Worm (Caenorhabditis elegans) whole organism, L2 larva: ENCODE measurements around the gene K04C1.3.

Experiments
- nhr-11 ChIP-seq: fragments of 150-350 bp; optimal IDR thresholded peaks from 2 replicates; lab custom pipeline; 2014; ENCODE audit warnings: missing biosample characterization, missing genetic modification characterization
- nhr-12 ChIP-seq: fragments of 150-350 bp; optimal IDR thresholded peaks from 2 replicates; lab custom pipeline; 2014; ENCODE audit warnings: missing biosample characterization, missing genetic modification characterization
- nhr-237 ChIP-seq: fragments of 150-350 bp; optimal IDR thresholded peaks from 2 replicates; lab custom pipeline; 2014; ENCODE audit warnings: missing biosample characterization, missing genetic modification characterization

DNA sequence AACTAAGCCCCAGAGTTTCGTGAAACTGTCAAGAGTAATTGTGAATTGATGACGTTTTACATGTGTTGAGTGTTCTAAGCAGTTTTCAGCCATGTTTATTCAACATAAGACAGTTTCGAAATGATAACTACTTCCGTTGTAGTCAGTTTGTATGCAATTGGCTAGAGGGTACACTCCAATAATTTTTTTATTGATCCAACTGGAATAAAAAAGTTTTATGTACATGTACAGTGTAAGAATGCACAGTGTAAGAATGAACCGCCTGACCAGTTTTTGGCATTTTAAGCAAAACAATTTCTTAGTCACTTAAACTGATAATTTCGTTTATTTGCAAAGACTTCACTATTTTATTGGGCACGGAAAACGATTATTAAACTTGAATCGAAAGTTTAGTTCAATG is 29.9 kb downstream of the K04C1.3 start:
- TF ChIP-seq nhr-11 (tag; lab: Kevin White, UChicago) (no peak), nhr-237 (tag; lab: Kevin White, UChicago) (no peak), nhr-12 (tag; lab: Kevin White, UChicago) (no peak)
